Worm (Caenorhabditis elegans): ENCODE results near the gene rpb-6.

- TF ChIP-seq flt-1 (GFP tag; IDR thresholded peaks at IDR 0.05) (no peak), ztf-23 (GFP tag; IDR thresholded peaks at IDR 0.05) (no peak), tab-1 (GFP tag; IDR thresholded peaks at IDR 0.05) (no peak), ref-1 (GFP tag; conservative IDR thresholded peaks at IDR 0.05) (no peak)
These were observed 33.0 kb upstream of the rpb-6 start for ce11 chrII:10545924-10546783.

All from whole organism, midembryonic.